Fruit fly (Drosophila melanogaster) whole organism, wandering third instar larva: Measurements from ENCODE around the gene nkd.
A peak's percentile ranks its signal among the peaks of the same experiment; 100 is the strongest.

Source experiments
- Abd-B ChIP-seq: fragments of >200 bp; optimal IDR thresholded peaks from 2 replicates; lab custom pipeline; 2017; ENCODE audit warnings: missing biosample characterization, missing genetic modification characterization
- CG32264 ChIP-seq: fragments of 200-800 bp; sonication (Bioruptor generic); optimal IDR thresholded peaks from 2 replicates; lab custom pipeline; 2016; ENCODE audit warnings: missing biosample characterization, missing genetic modification characterization
- CG9705 ChIP-seq: fragments of 200-800 bp; sonication (Bioruptor generic); optimal IDR thresholded peaks from 2 replicates; lab custom pipeline; 2018; ENCODE audit warnings: missing biosample characterization, mild to moderate bottlenecking, missing genetic modification characterization
- CrebA ChIP-seq: fragments of 200-800 bp; sonication (Bioruptor generic); optimal IDR thresholded peaks from 2 replicates; lab custom pipeline; 2016; ENCODE audit warnings: missing biosample characterization, mild to moderate bottlenecking, missing genetic modification characterization, borderline replicate concordance
- Dfd ChIP-seq: fragments of >200 bp; optimal IDR thresholded peaks from 2 replicates; lab custom pipeline; 2017; ENCODE audit warnings: missing biosample characterization, missing genetic modification characterization
- Dif ChIP-seq: fragments of 200-275, 200-300 bp; sonication (Bioruptor generic); optimal IDR thresholded peaks from 2 replicates; lab custom pipeline; 2018; ENCODE audit warnings: missing biosample characterization, missing genetic modification characterization; ENCODE audit not compliant: partially characterized antibody
- GATAd ChIP-seq: sonication (Bioruptor generic); optimal IDR thresholded peaks from 2 replicates; lab custom pipeline; 2016; ENCODE audit warnings: missing biosample characterization, missing genetic modification characterization
- HLH106 ChIP-seq: fragments of 200-800 bp; optimal IDR thresholded peaks from 3 replicates; lab custom pipeline; 2019; ENCODE audit warnings: missing biosample characterization, mild to moderate bottlenecking, missing genetic modification characterization, moderate library complexity
- Hnf4 ChIP-seq: fragments of 200-800 bp; sonication (Bioruptor generic); optimal IDR thresholded peaks from 2 replicates; lab custom pipeline; 2016; ENCODE audit warnings: missing biosample characterization, mild to moderate bottlenecking, missing genetic modification characterization
- Hr78 ChIP-seq: fragments of >200 bp; optimal IDR thresholded peaks from 2 replicates; lab custom pipeline; 2017; ENCODE audit warnings: missing biosample characterization, missing genetic modification characterization
- Hr83 ChIP-seq: fragments of 200-300 bp; sonication (Bioruptor generic); optimal IDR thresholded peaks from 2 replicates; lab custom pipeline; 2016; ENCODE audit warnings: missing biosample characterization, mild to moderate bottlenecking, missing genetic modification characterization, moderate library complexity; ENCODE audit not compliant: poor library complexity, severe bottlenecking
- Jra ChIP-seq: sonication (Bioruptor generic); optimal IDR thresholded peaks from 2 replicates; lab custom pipeline; 2016; ENCODE audit warnings: missing biosample characterization, missing genetic modification characterization
- Mio ChIP-seq: sonication (Bioruptor generic); optimal IDR thresholded peaks from 2 replicates; lab custom pipeline; 2016; ENCODE audit warnings: missing biosample characterization, missing genetic modification characterization
- Myc ChIP-seq: fragments of >200 bp; optimal IDR thresholded peaks from 2 replicates; lab custom pipeline; 2017
- N ChIP-seq: fragments of >200 bp; optimal IDR thresholded peaks from 2 replicates; lab custom pipeline; 2018; ENCODE audit warnings: missing biosample characterization, missing external identifiers, missing genetic modification characterization
- OdsH ChIP-seq: fragments of 200-800 bp; sonication (Bioruptor generic); optimal IDR thresholded peaks from 2 replicates; lab custom pipeline; 2016; ENCODE audit warnings: missing biosample characterization, mild to moderate bottlenecking, missing genetic modification characterization
- Rel ChIP-seq, 2 experiments: fragments of 200-800 bp; sonication (Bioruptor generic) in 1 of 2; optimal IDR thresholded peaks; 2 replicates in 1 of 2; 3 replicates in 1 of 2; lab custom pipeline; 2016 to 2019; ENCODE audit warnings: mild to moderate bottlenecking in 2 of 2, missing biosample characterization in 2 of 2, missing genetic modification characterization in 2 of 2, moderate library complexity in 1 of 2
- Sp1 ChIP-seq: fragments of 200-800 bp; sonication (Bioruptor generic); optimal IDR thresholded peaks from 3 replicates; lab custom pipeline; 2019; ENCODE audit warnings: missing biosample characterization, mild to moderate bottlenecking, missing genetic modification characterization, moderate library complexity
- Vsx2 ChIP-seq: fragments of 200-300, 225-300 bp; sonication (Bioruptor generic); optimal IDR thresholded peaks from 2 replicates; lab custom pipeline; 2018; ENCODE audit warnings: missing biosample characterization, missing genetic modification characterization; ENCODE audit not compliant: partially characterized antibody
- br ChIP-seq: fragments of 200-800 bp; sonication (Bioruptor generic); optimal IDR thresholded peaks from 2 replicates; lab custom pipeline; 2016; ENCODE audit warnings: missing biosample characterization, missing genetic modification characterization
- brk ChIP-seq: fragments of 200-800 bp; sonication (Bioruptor generic); optimal IDR thresholded peaks from 2 replicates; lab custom pipeline; 2016; ENCODE audit warnings: missing biosample characterization, mild to moderate bottlenecking, missing genetic modification characterization
- dl ChIP-seq, 2 experiments: fragments of 175-275, 200-275 bp in 1 of 2; fragments of 200-275 bp in 1 of 2; sonication (Bioruptor generic); optimal IDR thresholded peaks; lab custom pipeline; 2018; ENCODE audit warnings: mild to moderate bottlenecking in 2 of 2, missing biosample characterization in 2 of 2, missing genetic modification characterization in 2 of 2, moderate library complexity in 2 of 2; ENCODE audit not compliant: partially characterized antibody in 2 of 2, insufficient read depth in 1 of 2
- dmrt93B ChIP-seq: fragments of 200-800 bp; sonication (Bioruptor generic); optimal IDR thresholded peaks from 2 replicates; lab custom pipeline; 2018; ENCODE audit warnings: missing biosample characterization, mild to moderate bottlenecking, missing genetic modification characterization
- dsf ChIP-seq: sonication (Bioruptor generic); optimal IDR thresholded peaks from 2 replicates; lab custom pipeline; 2016; ENCODE audit warnings: missing biosample characterization, missing genetic modification characterization, borderline replicate concordance
- ey ChIP-seq: fragments of 200-800 bp; sonication (Bioruptor generic); optimal IDR thresholded peaks from 2 replicates; lab custom pipeline; 2016; ENCODE audit warnings: missing biosample characterization, missing genetic modification characterization
- foxo ChIP-seq, 2 experiments: fragments of 200-800 bp; sonication (Bioruptor generic); optimal IDR thresholded peaks; 2 replicates in 1 of 2; 3 replicates in 1 of 2; lab custom pipeline; 2016 to 2017; ENCODE audit warnings: missing biosample characterization in 2 of 2, missing genetic modification characterization in 2 of 2
- fru ChIP-seq: fragments of 200-800 bp; sonication (Bioruptor generic); optimal IDR thresholded peaks from 3 replicates; lab custom pipeline; 2016; ENCODE audit warnings: missing biosample characterization, mild to moderate bottlenecking, missing genetic modification characterization
- h ChIP-seq: fragments of 200-800 bp; sonication (Bioruptor generic); optimal IDR thresholded peaks from 3 replicates; lab custom pipeline; 2016; ENCODE audit warnings: missing biosample characterization, mild to moderate bottlenecking, missing genetic modification characterization
- jim ChIP-seq: fragments of 175-275, 200-325 bp; sonication (Bioruptor generic); optimal IDR thresholded peaks from 2 replicates; lab custom pipeline; 2016; ENCODE audit warnings: missing biosample characterization, mild to moderate bottlenecking, missing genetic modification characterization
- lola ChIP-seq: fragments of >200 bp; optimal IDR thresholded peaks from 2 replicates; lab custom pipeline; 2017; ENCODE audit warnings: missing biosample characterization, missing genetic modification characterization
- pan ChIP-seq: fragments of >200 bp; optimal IDR thresholded peaks from 2 replicates; lab custom pipeline; 2017
- psq ChIP-seq: fragments of 200-800 bp; sonication (Bioruptor generic); optimal IDR thresholded peaks from 3 replicates; lab custom pipeline; 2017; ENCODE audit warnings: missing biosample characterization, mild to moderate bottlenecking, missing genetic modification characterization, moderate library complexity
- rgr ChIP-seq: fragments of 200-800 bp; sonication (Bioruptor generic); optimal IDR thresholded peaks from 3 replicates; lab custom pipeline; 2016; ENCODE audit warnings: missing biosample characterization, mild to moderate bottlenecking, missing genetic modification characterization
- sage ChIP-seq: fragments of 200-800 bp; sonication (Bioruptor generic); optimal IDR thresholded peaks from 2 replicates; lab custom pipeline; 2016; ENCODE audit warnings: missing biosample characterization, mild to moderate bottlenecking, missing genetic modification characterization
- sv ChIP-seq: fragments of 200-800 bp; sonication (Bioruptor generic); optimal IDR thresholded peaks from 3 replicates; lab custom pipeline; 2016; ENCODE audit warnings: missing biosample characterization, missing genetic modification characterization
- tai ChIP-seq: sonication (Bioruptor generic); optimal IDR thresholded peaks from 2 replicates; lab custom pipeline; 2016; ENCODE audit warnings: missing biosample characterization, missing genetic modification characterization
- usp ChIP-seq: fragments of >200 bp; optimal IDR thresholded peaks from 2 replicates; lab custom pipeline; 2017; ENCODE audit warnings: missing biosample characterization, missing genetic modification characterization
- woc ChIP-seq: sonication (Bioruptor generic); optimal IDR thresholded peaks from 2 replicates; lab custom pipeline; 2016; ENCODE audit warnings: missing biosample characterization, mild to moderate bottlenecking, missing genetic modification characterization

Gene nkd

DNA sequence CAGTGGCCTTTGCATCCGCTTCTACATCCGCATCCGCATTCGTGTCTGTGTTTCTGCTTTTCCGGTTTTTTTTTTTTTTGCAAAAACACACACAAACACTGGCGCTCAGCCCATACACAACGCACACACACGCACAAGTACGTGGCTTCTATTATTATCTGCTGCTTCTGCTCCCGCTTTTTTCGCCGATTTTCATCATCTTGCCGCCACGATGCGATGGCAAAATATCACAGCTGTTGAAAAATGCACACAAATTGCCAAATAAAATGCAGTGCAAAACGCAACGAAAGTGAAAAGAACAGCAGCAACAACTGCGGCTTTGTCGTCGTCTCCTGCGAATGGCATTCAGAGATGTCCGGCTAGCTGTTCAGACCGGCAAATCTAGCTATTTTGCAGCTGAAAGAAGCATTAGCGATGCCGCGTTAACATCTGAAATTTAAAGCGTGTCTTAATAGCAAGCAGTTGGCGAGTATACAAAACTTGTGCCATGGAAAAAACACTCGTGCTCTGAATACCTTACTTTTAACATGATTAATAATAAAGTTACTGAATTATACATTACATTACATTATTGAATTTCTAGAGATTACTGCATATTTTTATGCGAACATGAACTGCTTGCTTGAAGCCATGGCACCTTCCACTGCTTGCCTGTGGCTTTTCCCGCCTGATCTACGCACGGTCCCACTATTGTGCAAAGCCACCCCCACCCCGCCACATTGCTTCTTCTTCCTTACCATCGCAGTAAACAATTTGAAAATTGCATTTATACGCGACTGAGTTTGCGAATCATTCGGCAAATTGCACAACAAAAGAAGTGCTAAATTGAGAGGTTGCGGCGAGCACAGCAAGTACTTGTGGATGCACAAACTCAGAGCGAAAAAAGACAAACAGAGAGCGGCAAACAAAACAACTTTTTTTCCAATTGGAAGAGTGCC lies 17.5 kb upstream of the nkd start, which contains the start of the genes Ugt316A1 and Sfxn2:
Ugt316A1 (minus strand) TSS at position 345 of the 938 bp plus-strand sequence.
Sfxn2 (plus strand) TSS at position 694 of the 938 bp plus-strand sequence.
- peak; percentile 22 for TF ChIP-seq h (GFP tag; lab: Kevin White, UChicago)
- peak; percentile 2 for TF ChIP-seq dsf (GFP tag; lab: Kevin White, UChicago)
- TF ChIP-seq lola = no peak
- no peak for TF ChIP-seq sage (GFP tag; lab: Kevin White, UChicago)
- no peak for TF ChIP-seq Abd-B
- no peak for TF ChIP-seq GATAd (GFP tag; lab: Kevin White, UChicago)
- TF ChIP-seq Dif = peak; percentile 18
- peak; percentile 67 for TF ChIP-seq tai (GFP tag; lab: Kevin White, UChicago)
- no peak for TF ChIP-seq N (GFP tag; lab: Kevin White, UChicago)
- no peak for TF ChIP-seq jim
- peak in 1 of 2 experiments; percentile 56 for TF ChIP-seq foxo (GFP tag; optimal IDR thresholded peaks at IDR 0.05; lab: Kevin White, UChicago)
- peak; percentile 69 for TF ChIP-seq woc (GFP tag; lab: Kevin White, UChicago)
- TF ChIP-seq brk (GFP tag; lab: Kevin White, UChicago) = no peak
- peak; percentile 60 for TF ChIP-seq sv (GFP tag; lab: Kevin White, UChicago)
- no peak for TF ChIP-seq Vsx2
- TF ChIP-seq Dfd (GFP tag; lab: Kevin White, UChicago) = no peak
- TF ChIP-seq Hnf4 = peak; percentile 28
- TF ChIP-seq CG32264 (GFP tag; lab: Kevin White, UChicago) = no peak
- TF ChIP-seq psq (GFP tag; lab: Kevin White, UChicago) = peak; percentile 36
- peak; percentile 26 for TF ChIP-seq Hr83 (GFP tag; lab: Kevin White, UChicago)
- TF ChIP-seq Hr78 (GFP tag; lab: Kevin White, UChicago) = no peak
- no peak for TF ChIP-seq dl (GFP tag; optimal IDR thresholded peaks at IDR 0.05; lab: Kevin White, UChicago; ENCODE audit: insufficient read depth in 1 of 2, partially characterized antibody in 2 of 2)
- TF ChIP-seq fru (GFP tag; lab: Kevin White, UChicago) = peak; percentile 50
- no peak for TF ChIP-seq CG9705 (GFP tag; lab: Kevin White, UChicago)
- TF ChIP-seq Rel (GFP tag; optimal IDR thresholded peaks at IDR 0.05; lab: Kevin White, UChicago) = no peak
- peak; percentile 41 for TF ChIP-seq Rel (tag; optimal IDR thresholded peaks at IDR 0.05; lab: Kevin White, UChicago)
- no peak for TF ChIP-seq br
- TF ChIP-seq ey (GFP tag; lab: Kevin White, UChicago) = peak; percentile 31
- peak; percentile 99 for TF ChIP-seq Myc (lab: Kevin White, UChicago)
- no peak for TF ChIP-seq Mio
- TF ChIP-seq Sp1 (GFP tag; lab: Kevin White, UChicago) = peak; percentile 53
- TF ChIP-seq Jra (GFP tag; lab: Kevin White, UChicago) = peak; percentile 39
- no peak for TF ChIP-seq dmrt93B (GFP tag; lab: Kevin White, UChicago)
- no peak for TF ChIP-seq rgr (GFP tag; lab: Kevin White, UChicago)
- TF ChIP-seq OdsH = no peak
- TF ChIP-seq pan (lab: Kevin White, UChicago) = no peak
- no peak for TF ChIP-seq usp (GFP tag; lab: Kevin White, UChicago)
- peak; percentile 44 for TF ChIP-seq HLH106 (tag; lab: Kevin White, UChicago)
- TF ChIP-seq CrebA = no peak

DNA sequence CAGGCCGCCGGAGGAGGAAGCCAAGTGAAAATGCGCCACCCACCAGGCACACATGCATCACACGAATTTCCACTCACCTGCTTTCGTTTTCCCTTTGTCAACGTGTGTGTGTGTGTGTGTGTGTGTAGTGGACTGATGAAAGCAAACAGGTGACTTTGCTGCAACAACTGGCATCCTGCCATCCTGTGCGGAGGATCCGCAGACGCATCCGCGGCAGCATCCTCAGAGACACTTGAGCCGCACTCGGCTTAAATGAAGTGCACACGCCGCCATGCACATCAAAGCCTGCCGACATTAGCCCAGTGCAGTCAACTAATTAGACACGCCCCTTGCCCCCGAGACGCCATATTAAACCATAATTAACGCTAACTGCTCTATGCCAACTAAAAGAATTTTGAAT lies 13.6 kb upstream of the nkd start:
- TF ChIP-seq CG32264 (GFP tag; lab: Kevin White, UChicago) (no peak), fru (GFP tag; lab: Kevin White, UChicago) (no peak), Dif (no peak), sage (GFP tag; lab: Kevin White, UChicago) (no peak), dmrt93B (GFP tag; lab: Kevin White, UChicago) (no peak), Myc (lab: Kevin White, UChicago) (no peak), usp (GFP tag; lab: Kevin White, UChicago) (no peak), ey (GFP tag; lab: Kevin White, UChicago) (no peak), Hr83 (GFP tag; lab: Kevin White, UChicago) (no peak), Hnf4 (no peak), HLH106 (tag; lab: Kevin White, UChicago) (no peak), Mio (no peak), Rel (GFP tag; optimal IDR thresholded peaks at IDR 0.05; lab: Kevin White, UChicago) (no peak), Rel (tag; optimal IDR thresholded peaks at IDR 0.05; lab: Kevin White, UChicago) (no peak), h (GFP tag; lab: Kevin White, UChicago) (no peak), Hr78 (GFP tag; lab: Kevin White, UChicago) (no peak), Dfd (GFP tag; lab: Kevin White, UChicago) (no peak)
- TF ChIP-seq, all 38 proteins: peak for 0
